Worm (Caenorhabditis elegans) whole organism, midembryonic: ENCODE data around the gene C15F1.2.

Source experiments
- tab-1 ChIP-seq: fragments of 200-800 bp; sonication (Bioruptor generic); IDR thresholded peaks from 2 replicates; pipeline ENCODE4 v1.3.6; 2022; ENCODE audit warnings: missing genetic modification characterization, missing compliant biosample characterization
- ztf-29 ChIP-seq: fragments of 200-800 bp; sonication (Bioruptor generic); IDR thresholded peaks from 2 replicates; pipeline ENCODE4 v1.3.6; 2022; ENCODE audit warnings: missing genetic modification reagents, missing genetic modification characterization, missing compliant biosample characterization

ce11 chrII:6994677-6995076 is 14.9 kb downstream of the C15F1.2 start, which contains the start of gene unc-104:
- TF ChIP-seq tab-1 (GFP tag; lab: Robert Waterston, UW): no peak
- TF ChIP-seq ztf-29 (GFP tag; lab: Robert Waterston, UW): no peak
